Worm (Caenorhabditis elegans) whole organism, L4 larva: ENCODE data around the gene clpp-1.
A peak's percentile ranks its signal among the peaks of the same experiment; 100 is the strongest.

Source experiments
- F10B5.3 ChIP-seq: sonication (generic microtip); optimal IDR thresholded peaks from 2 replicates; lab custom pipeline; 2016; ENCODE audit warnings: mild to moderate bottlenecking, missing genetic modification characterization, missing compliant biosample characterization
- F49E8.2 ChIP-seq: sonication (generic microtip); optimal IDR thresholded peaks from 2 replicates; lab custom pipeline; 2016; ENCODE audit warnings: missing compliant biosample characterization, mild to moderate bottlenecking, missing genetic modification characterization, borderline replicate concordance
- T26A8.4 ChIP-seq: fragments of 200-800 bp; sonication (Bioruptor generic); IDR thresholded peaks from 2 replicates; pipeline ENCODE4 v1.3.6; 2022; ENCODE audit warnings: missing genetic modification characterization, missing compliant biosample characterization
- Y5F2A.4 ChIP-seq: fragments of 200-800 bp; sonication (Bioruptor generic); optimal IDR thresholded peaks from 2 replicates; lab custom pipeline; 2018; ENCODE audit warnings: mild to moderate bottlenecking, missing genetic modification characterization, missing compliant biosample characterization
- aly-2 ChIP-seq: sonication (generic microtip); optimal IDR thresholded peaks from 2 replicates; lab custom pipeline; 2018; ENCODE audit warnings: missing biosample characterization, missing genetic modification characterization
- ceh-20 ChIP-seq: fragments of 200-800 bp; sonication (Bioruptor generic); IDR thresholded peaks from 2 replicates; pipeline ENCODE4 v1.3.6; 2022; ENCODE audit warnings: missing genetic modification reagents, missing genetic modification characterization, missing compliant biosample characterization
- ceh-44 ChIP-seq: fragments of 200-800 bp; sonication (Bioruptor generic); IDR thresholded peaks from 2 replicates; pipeline ENCODE4 v1.3.6; 2022; ENCODE audit warnings: missing genetic modification reagents, missing genetic modification characterization, missing compliant biosample characterization
- ceh-82 ChIP-seq: sonication (generic microtip); optimal IDR thresholded peaks from 2 replicates; lab custom pipeline; 2017; ENCODE audit warnings: missing biosample characterization, missing genetic modification characterization
- ces-1 ChIP-seq: fragments of 150-350 bp; sonication (generic microtip); optimal IDR thresholded peaks from 4 replicates; lab custom pipeline; 2014; ENCODE audit warnings: missing biosample characterization, missing genetic modification reagents, missing genetic modification characterization
- ctbp-1 ChIP-seq: fragments of 200-800 bp; sonication (Bioruptor generic); IDR thresholded peaks from 2 replicates; pipeline ENCODE4 v1.3.6; 2022; ENCODE audit warnings: missing genetic modification reagents, missing genetic modification characterization, missing compliant biosample characterization
- daf-16 ChIP-seq, 3 experiments: sonication (generic microtip); optimal IDR thresholded peaks; 2 replicates each; lab custom pipeline; 2016 to 2017; ENCODE audit warnings: missing genetic modification characterization in 3 of 3, missing genetic modification reagents in 3 of 3, mild to moderate bottlenecking in 2 of 3, missing compliant biosample characterization in 2 of 3, missing biosample characterization in 1 of 3, moderate library complexity in 1 of 3
- daf-19 ChIP-seq: fragments of 200-800 bp; sonication (Bioruptor generic); conservative IDR thresholded peaks from 2 replicates; pipeline ENCODE4 v1.3.6; 2022; ENCODE audit warnings: missing genetic modification characterization, missing compliant biosample characterization
- egl-43 ChIP-seq: fragments of 200-800 bp; sonication (Bioruptor generic); IDR thresholded peaks from 2 replicates; pipeline ENCODE4 v1.3.6; 2022; ENCODE audit warnings: missing genetic modification reagents, missing genetic modification characterization, missing compliant biosample characterization
- fkh-10 ChIP-seq: fragments of 150-350 bp; optimal IDR thresholded peaks from 2 replicates; lab custom pipeline; 2014; ENCODE audit warnings: missing biosample characterization, missing genetic modification reagents, missing genetic modification characterization
- hif-1 ChIP-seq, 2 experiments: sonication (generic microtip); optimal IDR thresholded peaks; 2 replicates each; lab custom pipeline; 2016 to 2017; ENCODE audit warnings: missing compliant biosample characterization in 2 of 2, missing genetic modification characterization in 2 of 2, missing genetic modification reagents in 2 of 2, missing genotype in 2 of 2, mild to moderate bottlenecking in 1 of 2
- hlh-11 ChIP-seq: fragments of 200-800 bp; sonication (Bioruptor generic); optimal IDR thresholded peaks from 2 replicates; lab custom pipeline; 2018; ENCODE audit warnings: mild to moderate bottlenecking, missing genetic modification characterization, missing compliant biosample characterization
- hlh-30 ChIP-seq: sonication (generic microtip); optimal IDR thresholded peaks from 2 replicates; lab custom pipeline; 2017; ENCODE audit warnings: antibody characterized with exemption, mild to moderate bottlenecking, missing genetic modification characterization, missing compliant biosample characterization; ENCODE audit not compliant: insufficient read depth
- hmg-1.1 ChIP-seq: fragments of 200-800 bp; sonication (Bioruptor generic); IDR thresholded peaks from 2 replicates; pipeline ENCODE4 v1.3.6; 2022; ENCODE audit warnings: missing genetic modification reagents, missing genetic modification characterization, missing compliant biosample characterization
- jun-1 ChIP-seq: fragments of 150-350 bp; optimal IDR thresholded peaks from 2 replicates; lab custom pipeline; 2014; ENCODE audit warnings: missing biosample characterization, missing genetic modification reagents, missing genetic modification characterization
- lin-39 ChIP-seq: fragments of 150-350 bp; optimal IDR thresholded peaks from 2 replicates; lab custom pipeline; 2014; ENCODE audit warnings: missing biosample characterization, missing genetic modification reagents, missing genetic modification characterization
- lir-3 ChIP-seq: sonication (generic microtip); optimal IDR thresholded peaks from 2 replicates; lab custom pipeline; 2016; ENCODE audit warnings: mild to moderate bottlenecking, missing genetic modification characterization, missing compliant biosample characterization
- lsy-2 ChIP-seq, 2 experiments: fragments of 150-350 bp in 1 of 2; sonication (generic microtip) in 1 of 2; optimal IDR thresholded peaks; 2 replicates each; lab custom pipeline; 2014 to 2017; ENCODE audit warnings: missing biosample characterization in 2 of 2, missing genetic modification characterization in 2 of 2
- madf-9 ChIP-seq: fragments of 200-800 bp; sonication (Bioruptor generic); conservative IDR thresholded peaks from 2 replicates; pipeline ENCODE4 v1.3.6; 2022; ENCODE audit warnings: missing genetic modification reagents, missing genetic modification characterization, missing compliant biosample characterization
- mdl-1 ChIP-seq, 2 experiments: fragments of 150-350 bp in 1 of 2; sonication (generic microtip) in 1 of 2; optimal IDR thresholded peaks; 2 replicates each; lab custom pipeline; 2014 to 2017; ENCODE audit warnings: missing biosample characterization in 2 of 2, missing genetic modification characterization in 2 of 2
- mxl-2 ChIP-seq: fragments of 200-800 bp; sonication (Bioruptor generic); conservative IDR thresholded peaks from 2 replicates; pipeline ENCODE4 v1.3.6; 2022; ENCODE audit warnings: missing genetic modification reagents, missing genetic modification characterization, missing compliant biosample characterization
- nhr-102 ChIP-seq: sonication (generic microtip); optimal IDR thresholded peaks from 2 replicates; lab custom pipeline; 2016; ENCODE audit warnings: mild to moderate bottlenecking, missing genetic modification characterization, moderate library complexity, missing compliant biosample characterization
- nhr-11 ChIP-seq: fragments of 150-350 bp; optimal IDR thresholded peaks from 2 replicates; lab custom pipeline; 2014; ENCODE audit warnings: missing biosample characterization, missing genetic modification characterization
- nhr-111 ChIP-seq: fragments of 200-800 bp; sonication (Bioruptor generic); optimal IDR thresholded peaks from 2 replicates; lab custom pipeline; 2018; ENCODE audit warnings: mild to moderate bottlenecking, missing genetic modification characterization, missing compliant biosample characterization
- nhr-237 ChIP-seq: sonication (generic microtip); optimal IDR thresholded peaks from 2 replicates; lab custom pipeline; 2017; ENCODE audit warnings: missing biosample characterization, missing genetic modification characterization
- nhr-41 ChIP-seq: fragments of 200-800 bp; sonication (Bioruptor generic); IDR thresholded peaks from 2 replicates; pipeline ENCODE4 v1.3.6; 2022; ENCODE audit warnings: missing genetic modification reagents, missing genetic modification characterization, missing compliant biosample characterization
- nhr-76 ChIP-seq: fragments of 150-350 bp; optimal IDR thresholded peaks from 2 replicates; lab custom pipeline; 2014; ENCODE audit warnings: missing biosample characterization, missing genetic modification characterization
- pha-4 ChIP-seq, 2 experiments: fragments of 150-350 bp in 1 of 2; fragments of 200-800 bp in 1 of 2; sonication (Bioruptor generic) in 1 of 2; IDR thresholded peaks in 1 of 2; optimal IDR thresholded peaks in 1 of 2; 2 replicates each; pipeline versions ENCODE4 v1.3.6 to Lab custom; 2014 to 2022; ENCODE audit warnings: missing genetic modification characterization in 2 of 2, missing genetic modification reagents in 2 of 2, missing biosample characterization in 1 of 2, missing compliant biosample characterization in 1 of 2
- php-3 ChIP-seq: fragments of 200-800 bp; sonication (Bioruptor generic); IDR thresholded peaks from 2 replicates; pipeline ENCODE4 v1.3.6; 2022; ENCODE audit warnings: missing genetic modification reagents, missing genetic modification characterization, missing compliant biosample characterization
- rbr-2 ChIP-seq: sonication (generic microtip); optimal IDR thresholded peaks from 2 replicates; lab custom pipeline; 2016; ENCODE audit warnings: missing genotype, missing genetic modification characterization, missing compliant biosample characterization
- spr-1 ChIP-seq: sonication (generic microtip); optimal IDR thresholded peaks from 2 replicates; lab custom pipeline; 2016; ENCODE audit warnings: mild to moderate bottlenecking, missing genetic modification characterization, missing compliant biosample characterization
- spr-3 ChIP-seq: fragments of 200-800 bp; sonication (Bioruptor generic); optimal IDR thresholded peaks from 2 replicates; lab custom pipeline; 2018; ENCODE audit warnings: mild to moderate bottlenecking, missing genetic modification characterization, missing compliant biosample characterization
- tra-1 ChIP-seq: fragments of 200-800 bp; sonication (Bioruptor generic); IDR thresholded peaks from 2 replicates; pipeline ENCODE4 v1.3.6; 2022; ENCODE audit warnings: missing genetic modification reagents, missing genetic modification characterization, missing compliant biosample characterization
- unc-130 ChIP-seq: sonication (generic microtip); optimal IDR thresholded peaks from 2 replicates; lab custom pipeline; 2016; ENCODE audit warnings: missing genetic modification reagents, missing genetic modification characterization, missing compliant biosample characterization
- vab-7 ChIP-seq: fragments of 200-800 bp; sonication (Bioruptor generic); IDR thresholded peaks from 2 replicates; pipeline ENCODE4 v1.3.6; 2022; ENCODE audit warnings: missing genetic modification reagents, missing genetic modification characterization, missing compliant biosample characterization
- zfp-3 ChIP-seq: fragments of 200-800 bp; sonication (Bioruptor generic); conservative IDR thresholded peaks from 2 replicates; pipeline ENCODE4 v1.3.6; 2022; ENCODE audit warnings: missing genetic modification reagents, missing genetic modification characterization, missing compliant biosample characterization
- zip-2 ChIP-seq: fragments of 150-350 bp; optimal IDR thresholded peaks from 2 replicates; lab custom pipeline; 2014; ENCODE audit warnings: missing biosample characterization, missing genetic modification characterization
- ztf-7 ChIP-seq: fragments of 150-350 bp; optimal IDR thresholded peaks from 2 replicates; lab custom pipeline; 2014; ENCODE audit warnings: missing biosample characterization, missing genetic modification characterization

Gene clpp-1

DNA sequence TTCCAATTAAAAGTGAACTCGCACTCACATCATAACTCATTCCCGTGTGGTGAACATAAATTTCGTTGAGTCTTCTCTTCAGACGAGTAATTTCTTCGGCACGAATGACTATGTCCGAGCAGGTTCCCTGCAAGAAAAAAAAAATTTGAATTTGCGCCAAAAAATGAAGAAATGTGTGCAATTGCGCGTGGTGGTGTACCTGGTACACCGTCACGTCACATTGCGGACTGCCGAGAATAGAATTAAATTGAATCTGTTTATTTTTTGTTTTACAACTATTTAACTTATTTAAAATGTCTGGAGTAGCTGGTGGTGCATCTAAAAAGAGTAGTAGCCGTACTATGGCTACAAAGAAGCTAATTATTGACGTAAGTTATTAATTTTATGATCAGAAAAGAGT, 1.7 kb downstream of the clpp-1 start, which contains the start of gene mdt-22 (continued):
- TF ChIP-seq F49E8.2 (tag; lab: Kevin White, UChicago) (peak; percentile 4), tra-1 (GFP tag; lab: Robert Waterston, UW) (peak; percentile 51; the same call in 1 of the 2 replicates), hlh-11 (peak; percentile 60), egl-43 (GFP tag; lab: Robert Waterston, UW) (peak; percentile 64; the same call in 1 of the 2 replicates), vab-7 (peak; percentile 62), daf-19 (GFP tag; lab: Robert Waterston, UW) (0 out of 2 replicates have a peak, but pooled peaks have one; percentile 46), hif-1 (tag; optimal IDR thresholded peaks at IDR 0.05; lab: Kevin White, UChicago) (peak in 1 of 2 experiments; percentile 51), Y5F2A.4 (GFP tag; lab: Kevin White, UChicago) (peak; percentile 27), ceh-82 (tag; lab: Kevin White, UChicago) (no peak), ctbp-1 (peak; percentile 59; the same call in 1 of the 2 replicates), jun-1 (tag; lab: Kevin White, UChicago) (peak; percentile 1), lin-39 (no peak), nhr-111 (GFP tag; lab: Kevin White, UChicago) (no peak), ceh-44 (GFP tag; lab: Robert Waterston, UW) (no peak), unc-130 (GFP tag; lab: Kevin White, UChicago) (peak; percentile 33), fkh-10 (GFP tag; lab: Kevin White, UChicago) (peak; percentile 4), spr-1 (tag; lab: Kevin White, UChicago) (peak; percentile 52), spr-3 (GFP tag; lab: Kevin White, UChicago) (no peak), hmg-1.1 (GFP tag; lab: Robert Waterston, UW) (peak; percentile 79)

DNA sequence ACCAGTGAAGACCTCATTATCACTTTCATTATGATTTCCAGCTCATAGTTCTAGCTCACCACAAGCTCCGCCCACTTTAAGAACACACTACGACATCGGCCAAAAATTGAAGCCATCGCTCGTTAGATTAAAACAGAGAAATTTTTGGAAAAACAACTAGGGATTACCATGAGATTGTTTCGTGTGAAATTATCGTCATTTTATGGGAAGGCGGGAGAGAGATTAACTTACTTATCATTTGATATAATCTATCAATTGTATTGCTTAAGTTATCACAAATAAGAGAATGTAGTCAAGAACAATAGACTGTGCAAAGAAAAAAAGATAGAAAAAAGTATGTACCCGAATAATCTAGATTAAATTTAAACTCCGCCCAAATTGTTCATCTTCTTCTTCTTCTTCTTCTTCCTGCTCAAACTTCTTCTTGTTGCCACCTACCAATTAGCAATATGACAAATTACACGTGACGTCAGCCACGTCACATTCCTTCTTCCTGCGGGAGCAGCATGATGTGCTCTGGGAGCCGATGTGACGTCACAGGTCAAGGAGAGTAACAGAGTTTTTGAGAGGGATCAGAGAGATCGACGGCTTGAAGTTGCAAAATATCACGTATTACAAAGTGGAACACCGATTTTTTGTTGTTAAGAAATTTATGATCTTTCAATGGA, 2.4 kb downstream of the clpp-1 start, which contains the start of gene nep-26:
nep-26 (minus strand) TSS at position 51 of the 668 bp plus-strand sequence.
- TF ChIP-seq daf-16 (GFP tag; optimal IDR thresholded peaks at IDR 0.05; lab: Kevin White, UChicago) (peak in 1 of 2 experiments; percentile 89), daf-16 (tag; optimal IDR thresholded peaks at IDR 0.05; lab: Kevin White, UChicago) (no peak), spr-3 (GFP tag; lab: Kevin White, UChicago) (no peak), mxl-2 (GFP tag; lab: Robert Waterston, UW) (no peak), nhr-237 (no peak), zfp-3 (GFP tag; lab: Robert Waterston, UW) (no peak), ceh-20 (peak; percentile 37; the same call in 1 of the 2 replicates), zip-2 (tag; lab: Kevin White, UChicago) (no peak), lir-3 (tag; lab: Kevin White, UChicago) (no peak), F49E8.2 (tag; lab: Kevin White, UChicago) (no peak), hlh-30 (tag; lab: Kevin White, UChicago) (peak; percentile 64), T26A8.4 (GFP tag; lab: Robert Waterston, UW) (no peak), hmg-1.1 (GFP tag; lab: Robert Waterston, UW) (no peak), hlh-11 (peak; percentile 41), hif-1 (tag; optimal IDR thresholded peaks at IDR 0.05; lab: Kevin White, UChicago) (peak; percentile 14 to 94), aly-2 (tag; lab: Kevin White, UChicago) (no peak), madf-9 (no peak), nhr-76 (tag; lab: Kevin White, UChicago) (no peak), lsy-2 (tag; optimal IDR thresholded peaks at IDR 0.05; lab: Kevin White, UChicago) (peak in 1 of 2 experiments; percentile 22), nhr-11 (tag; lab: Kevin White, UChicago) (peak; percentile 74), F10B5.3 (tag; lab: Kevin White, UChicago) (no peak), pha-4 (GFP tag; IDR thresholded peaks at IDR 0.05; lab: Robert Waterston, UW) (no peak), pha-4 (tag; optimal IDR thresholded peaks at IDR 0.05; lab: Kevin White, UChicago) (no peak), ztf-7 (tag; lab: Kevin White, UChicago) (no peak), mdl-1 (tag; optimal IDR thresholded peaks at IDR 0.05; lab: Kevin White, UChicago) (no peak), nhr-102 (tag; lab: Kevin White, UChicago) (no peak), spr-1 (tag; lab: Kevin White, UChicago) (no peak), rbr-2 (tag; lab: Kevin White, UChicago) (no peak), ceh-44 (GFP tag; lab: Robert Waterston, UW) (no peak), ces-1 (GFP tag; lab: Kevin White, UChicago) (no peak), nhr-41 (GFP tag; lab: Robert Waterston, UW) (no peak), php-3 (GFP tag; lab: Robert Waterston, UW) (no peak)
